Fruit fly (Drosophila melanogaster) whole organism, pupa: Measurements from ENCODE around the gene ssp2.

Experiments
- CG10348 ChIP-seq: fragments of 200-800 bp; sonication (Bioruptor generic); IDR thresholded peaks from 2 replicates; pipeline ENCODE4 v1.3.6; 2022; ENCODE audit warnings: missing biosample characterization, missing genetic modification characterization
- CG12605 ChIP-seq: fragments of 200-800 bp; sonication (Bioruptor generic); IDR thresholded peaks from 2 replicates; pipeline ENCODE4 v1.3.6; 2022; ENCODE audit warnings: missing biosample characterization, missing genetic modification characterization
- CG32121 ChIP-seq: fragments of 200-800 bp; sonication (Bioruptor generic); IDR thresholded peaks from 2 replicates; pipeline ENCODE4 v1.3.6; 2022; ENCODE audit warnings: missing biosample characterization, missing genetic modification characterization
- CG4496 ChIP-seq: fragments of 200-800 bp; sonication (Bioruptor generic); IDR thresholded peaks from 3 replicates; pipeline ENCODE4 v1.3.6; 2022; ENCODE audit warnings: missing biosample characterization, missing genetic modification characterization
- EcR ChIP-seq: fragments of 200-800 bp; sonication (Bioruptor generic); optimal IDR thresholded peaks from 3 replicates; lab custom pipeline; 2019; ENCODE audit warnings: missing biosample characterization, missing genetic modification characterization, mild to moderate bottlenecking, moderate library complexity, missing genetic modification reagents
- Ets98B ChIP-seq: fragments of 200-800 bp; sonication (Bioruptor generic); IDR thresholded peaks from 2 replicates; pipeline ENCODE4 v1.3.6; 2022; ENCODE audit warnings: missing biosample characterization, missing genetic modification characterization
- Pif1B ChIP-seq: fragments of 200-800 bp; sonication (Bioruptor generic); optimal IDR thresholded peaks from 3 replicates; lab custom pipeline; 2016; ENCODE audit warnings: missing biosample characterization, missing genetic modification characterization

DNA sequence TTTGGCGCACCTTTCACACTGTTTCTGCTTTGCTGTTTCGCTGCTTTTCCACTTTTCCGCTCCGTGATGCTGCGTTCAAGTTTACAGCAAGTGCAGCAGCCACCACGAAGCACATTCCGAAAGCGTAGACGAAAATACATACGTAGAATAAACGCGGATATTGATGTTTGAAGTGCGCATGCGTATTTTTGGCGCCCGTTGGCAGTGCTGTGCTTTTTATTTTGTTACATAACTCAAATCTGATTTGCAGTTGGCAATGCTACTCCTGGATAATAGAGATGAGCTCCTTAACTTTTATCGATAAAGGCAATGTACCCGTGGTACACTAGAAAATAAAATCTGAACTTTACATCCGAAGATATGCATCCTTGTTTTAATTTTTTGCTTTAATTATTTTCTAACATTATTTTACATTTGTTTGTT is 41.7 kb downstream of the ssp2 start:
- no peak for TF ChIP-seq CG32121
- no peak for TF ChIP-seq Pif1B (GFP tag; lab: Kevin White, UChicago)
- TF ChIP-seq EcR (GFP tag; lab: Kevin White, UChicago) = no peak
- TF ChIP-seq CG10348 = no peak
- TF ChIP-seq Ets98B (GFP tag; lab: Robert Waterston, UW) = peak; percentile 15
- no peak; the same call in 2 of the 3 replicates for TF ChIP-seq CG4496 (GFP tag; lab: Robert Waterston, UW)
- TF ChIP-seq CG12605 (GFP tag; lab: Robert Waterston, UW) = 0 out of 2 replicates have a peak, but pooled peaks have one; percentile 8
